Fruit fly (Drosophila melanogaster): Measurements from ENCODE around the gene grp.

grp gene

dm6 chr2L:16709693-16710092, 29.8 kb downstream of the grp start (continued):
- TF ChIP-seq Mes4 (GFP tag; optimal IDR thresholded peaks at IDR 0.05) (no peak), CG5180 (GFP tag; optimal IDR thresholded peaks at IDR 0.05) (no peak), TFAM (GFP tag; optimal IDR thresholded peaks at IDR 0.05) (no peak), cato (GFP tag; optimal IDR thresholded peaks at IDR 0.05; ENCODE audit: borderline replicate concordance) (peak; percentile 30), zen2 (GFP tag; IDR thresholded peaks at IDR 0.05; ENCODE audit: partially characterized antibody) (no peak), CG11696 (GFP tag; IDR thresholded peaks at IDR 0.05) (no peak), D19A (tag; optimal IDR thresholded peaks at IDR 0.05) (peak; percentile 66), Abd-B (GFP tag; optimal IDR thresholded peaks at IDR 0.05) (peak; percentile 65), CG3847 (GFP tag; IDR thresholded peaks at IDR 0.05) (peak; percentile 69), ci (GFP tag; IDR thresholded peaks at IDR 0.05) (peak; percentile 91), trh (GFP tag; optimal IDR thresholded peaks at IDR 0.05) (peak; percentile 9), her (GFP tag; optimal IDR thresholded peaks at IDR 0.05) (no peak), Dip2 (GFP tag; IDR thresholded peaks at IDR 0.05) (no peak), CG6813 (GFP tag; optimal IDR thresholded peaks at IDR 0.05) (no peak), Oaz (GFP tag; IDR thresholded peaks at IDR 0.05) (peak; percentile 66), Jarid2 (GFP tag; optimal IDR thresholded peaks at IDR 0.05) (no peak), CG2199 (GFP tag; IDR thresholded peaks at IDR 0.05) (no peak), CG8281 (tag; optimal IDR thresholded peaks at IDR 0.05) (no peak), CHES-1-like (GFP tag; optimal IDR thresholded peaks at IDR 0.05) (peak; percentile 5), Doc2 (GFP tag; IDR thresholded peaks at IDR 0.05) (no peak), CTCF (GFP tag; optimal IDR thresholded peaks at IDR 0.05) (no peak), MTF-1 (GFP tag; optimal IDR thresholded peaks at IDR 0.05; ENCODE audit: borderline replicate concordance) (no peak), CG15514 (GFP tag; optimal IDR thresholded peaks at IDR 0.05) (no peak), org-1 (GFP tag; optimal IDR thresholded peaks at IDR 0.05) (peak; percentile 67), Deaf1 (tag; optimal IDR thresholded peaks at IDR 0.05) (peak; percentile 59), sd (tag; optimal IDR thresholded peaks at IDR 0.05) (no peak), Dfd (GFP tag; optimal IDR thresholded peaks at IDR 0.05) (no peak), CG10366 (GFP tag; IDR thresholded peaks at IDR 0.05) (peak; percentile 83), pfk (GFP tag; optimal IDR thresholded peaks at IDR 0.05) (no peak), Atf-2 (GFP tag; optimal IDR thresholded peaks at IDR 0.05) (no peak), CG10654 (GFP tag; optimal IDR thresholded peaks at IDR 0.05) (no peak)

DNA sequence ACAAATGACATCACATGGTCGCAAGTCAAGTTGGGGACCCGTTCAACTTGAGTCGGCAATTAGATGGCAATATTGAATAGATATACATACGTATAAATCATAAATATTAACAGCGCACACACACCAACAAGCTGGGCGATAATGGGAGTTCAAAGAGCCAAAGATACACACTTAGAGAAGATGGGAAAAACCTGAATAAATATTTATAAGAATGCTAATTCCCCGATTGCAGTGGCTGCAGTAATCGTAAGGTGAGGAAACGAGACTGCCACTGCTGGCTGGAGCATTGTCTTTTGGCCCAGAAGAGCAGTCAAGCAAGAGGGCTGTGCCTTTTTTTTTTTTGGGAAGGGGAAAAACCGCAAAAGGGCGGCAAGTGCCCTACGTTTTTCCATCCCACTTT, 30.4 kb downstream of the grp start:
- TF ChIP-seq prd (optimal IDR thresholded peaks at IDR 0.05) = no peak
- TF ChIP-seq prd (GFP tag; IDR thresholded peaks at IDR 0.05) = no peak
- no peak for TF ChIP-seq CG17802 (tag; optimal IDR thresholded peaks at IDR 0.05)
- TF ChIP-seq Mad (GFP tag; optimal IDR thresholded peaks at IDR 0.05) = no peak
- peak; percentile 32 for TF ChIP-seq CG17568 (GFP tag; optimal IDR thresholded peaks at IDR 0.05)
- no peak for TF ChIP-seq zfh2 (GFP tag; optimal IDR thresholded peaks at IDR 0.05)
- no peak for TF ChIP-seq gfzf (GFP tag; optimal IDR thresholded peaks at IDR 0.05)
- TF ChIP-seq CG9876 (GFP tag; optimal IDR thresholded peaks at IDR 0.05) = no peak
- no peak for TF ChIP-seq Trl (optimal IDR thresholded peaks at IDR 0.05)
- no peak for TF ChIP-seq Trl (GFP tag; optimal IDR thresholded peaks at IDR 0.05)
- no peak for TF ChIP-seq CG1529 (GFP tag; optimal IDR thresholded peaks at IDR 0.05)
- TF ChIP-seq CG3407 (GFP tag; optimal IDR thresholded peaks at IDR 0.05) = no peak
- TF ChIP-seq CG16815 (GFP tag; optimal IDR thresholded peaks at IDR 0.05) = no peak
- no peak for TF ChIP-seq jing (GFP tag; optimal IDR thresholded peaks at IDR 0.05)
- peak; percentile 8 for TF ChIP-seq salm (tag; optimal IDR thresholded peaks at IDR 0.05)
- no peak for TF ChIP-seq h (optimal IDR thresholded peaks at IDR 0.05)
- TF ChIP-seq CG1233 (GFP tag; optimal IDR thresholded peaks at IDR 0.05) = no peak
- no peak for TF ChIP-seq pum (GFP tag; optimal IDR thresholded peaks at IDR 0.05)
- no peak for TF ChIP-seq peb (GFP tag; IDR thresholded peaks at IDR 0.05)
- TF ChIP-seq Ssrp (tag; optimal IDR thresholded peaks at IDR 0.05) = no peak
- TF ChIP-seq Hey (tag; optimal IDR thresholded peaks at IDR 0.05) = no peak
- TF ChIP-seq emc (GFP tag; optimal IDR thresholded peaks at IDR 0.05) = no peak
- TF ChIP-seq Optix (GFP tag; IDR thresholded peaks at IDR 0.05) = 0 out of 3 replicates have a peak, but pooled peaks have one; percentile 12
- no peak for TF ChIP-seq Dek (tag; optimal IDR thresholded peaks at IDR 0.05)
